Worm (Caenorhabditis elegans) whole organism, mixed stage, embryonic: ENCODE results near the gene ret-1.
"Not testable (repeated sequence)": the region's sequence is repeated elsewhere in the genome, so short reads cannot be mapped to it uniquely, and the experiment has no call there.

Experiments
- M03D4.4 ChIP-seq: sonication (generic microtip); optimal IDR thresholded peaks from 2 replicates; lab custom pipeline; 2017; ENCODE audit warnings: mild to moderate bottlenecking, missing genetic modification characterization, missing compliant biosample characterization
- bed-3 ChIP-seq: fragments of 200-800 bp; sonication (Bioruptor generic); optimal IDR thresholded peaks from 3 replicates; lab custom pipeline; 2018; ENCODE audit warnings: mild to moderate bottlenecking, missing genetic modification characterization, moderate library complexity, missing compliant biosample characterization
- blmp-1 ChIP-seq: fragments of 150-350 bp; optimal IDR thresholded peaks from 2 replicates; lab custom pipeline; 2014; ENCODE audit warnings: missing biosample characterization, missing genetic modification characterization
- ceh-39 ChIP-seq: fragments of 150-350 bp; optimal IDR thresholded peaks from 2 replicates; lab custom pipeline; 2014; ENCODE audit warnings: missing biosample characterization, missing genetic modification characterization
- ceh-83 ChIP-seq: fragments of 200-800 bp; sonication (Bioruptor generic); optimal IDR thresholded peaks from 2 replicates; lab custom pipeline; 2018; ENCODE audit warnings: mild to moderate bottlenecking, missing genetic modification characterization, missing compliant biosample characterization
- ces-1 ChIP-seq: fragments of 150-350 bp; optimal IDR thresholded peaks from 2 replicates; lab custom pipeline; 2014; ENCODE audit warnings: missing biosample characterization, missing genetic modification reagents, missing genetic modification characterization
- cnd-1 ChIP-seq: fragments of 200-800 bp; sonication (Bioruptor generic); optimal IDR thresholded peaks from 2 replicates; lab custom pipeline; 2018; ENCODE audit warnings: mild to moderate bottlenecking, missing genetic modification characterization, missing compliant biosample characterization
- drap-1 ChIP-seq: fragments of 200-800 bp; sonication (Bioruptor generic); optimal IDR thresholded peaks from 3 replicates; lab custom pipeline; 2018; ENCODE audit warnings: mild to moderate bottlenecking, missing genetic modification characterization, missing compliant biosample characterization
- elt-1 ChIP-seq: sonication (generic microtip); optimal IDR thresholded peaks from 2 replicates; lab custom pipeline; 2017; ENCODE audit warnings: missing genetic modification characterization, mild to moderate bottlenecking, missing compliant biosample characterization, antibody characterized with exemption, moderate library complexity, borderline replicate concordance; ENCODE audit not compliant: insufficient read depth
- elt-3 ChIP-seq: fragments of 150-350 bp; optimal IDR thresholded peaks from 2 replicates; lab custom pipeline; 2014; ENCODE audit warnings: missing biosample characterization, missing genetic modification characterization
- flh-1 ChIP-seq: fragments of 200-800 bp; sonication (Bioruptor generic); optimal IDR thresholded peaks from 2 replicates; lab custom pipeline; 2018; ENCODE audit warnings: mild to moderate bottlenecking, missing genetic modification characterization, moderate library complexity, missing compliant biosample characterization
- ham-2 ChIP-seq: fragments of 200-800 bp; sonication (Bioruptor generic); optimal IDR thresholded peaks from 2 replicates; lab custom pipeline; 2018; ENCODE audit warnings: mild to moderate bottlenecking, missing genetic modification characterization, missing compliant biosample characterization
- hlh-1 ChIP-seq: fragments of 150-350 bp; optimal IDR thresholded peaks from 2 replicates; lab custom pipeline; 2014; ENCODE audit warnings: missing biosample characterization, missing genetic modification reagents, missing genetic modification characterization
- lin-32 ChIP-seq: fragments of 200-800 bp; sonication (Bioruptor generic); optimal IDR thresholded peaks from 2 replicates; lab custom pipeline; 2018; ENCODE audit warnings: mild to moderate bottlenecking, missing genetic modification characterization, missing compliant biosample characterization
- lsy-2 ChIP-seq: fragments of 150-350 bp; optimal IDR thresholded peaks from 2 replicates; lab custom pipeline; 2014; ENCODE audit warnings: missing biosample characterization, missing genetic modification characterization
- mab-5 ChIP-seq: fragments of 150-350 bp; optimal IDR thresholded peaks from 2 replicates; lab custom pipeline; 2014; ENCODE audit warnings: missing biosample characterization, missing genetic modification characterization
- mep-1 ChIP-seq: fragments of 150-350 bp; optimal IDR thresholded peaks from 2 replicates; lab custom pipeline; 2017; ENCODE audit warnings: missing biosample characterization, missing genetic modification reagents, missing genetic modification characterization, inconsistent platforms
- nhr-12 ChIP-seq: fragments of 150-350 bp; optimal IDR thresholded peaks from 2 replicates; lab custom pipeline; 2014; ENCODE audit warnings: missing biosample characterization, missing genetic modification characterization
- nhr-2 ChIP-seq: fragments of 150-350 bp; optimal IDR thresholded peaks from 2 replicates; lab custom pipeline; 2014; ENCODE audit warnings: missing biosample characterization, missing genetic modification characterization
- nhr-237 ChIP-seq: fragments of 150-350 bp; optimal IDR thresholded peaks from 2 replicates; lab custom pipeline; 2014; ENCODE audit warnings: missing biosample characterization, missing genetic modification characterization
- nhr-28 ChIP-seq: fragments of 150-350 bp; optimal IDR thresholded peaks from 2 replicates; lab custom pipeline; 2014; ENCODE audit warnings: missing biosample characterization, missing genetic modification characterization
- pha-4 ChIP-seq: fragments of 150-350 bp; optimal IDR thresholded peaks from 2 replicates; lab custom pipeline; 2018; ENCODE audit warnings: missing biosample characterization, missing genetic modification reagents, missing genetic modification characterization
- sem-2 ChIP-seq: fragments of 200-800 bp; sonication (Bioruptor generic); optimal IDR thresholded peaks from 2 replicates; lab custom pipeline; 2018; ENCODE audit warnings: mild to moderate bottlenecking, missing genetic modification characterization, missing compliant biosample characterization
- snpc-4 ChIP-seq: fragments of 150-350 bp; optimal IDR thresholded peaks from 2 replicates; lab custom pipeline; 2014; ENCODE audit warnings: missing biosample characterization, missing genetic modification characterization
- sptf-1 ChIP-seq: sonication (generic microtip); optimal IDR thresholded peaks from 2 replicates; lab custom pipeline; 2017; ENCODE audit warnings: mild to moderate bottlenecking, missing genetic modification characterization, moderate library complexity, missing compliant biosample characterization
- tbx-8 ChIP-seq: fragments of 200-800 bp; sonication (Bioruptor generic); optimal IDR thresholded peaks from 2 replicates; lab custom pipeline; 2018; ENCODE audit warnings: mild to moderate bottlenecking, missing genetic modification characterization, moderate library complexity, missing compliant biosample characterization
- unc-120 ChIP-seq: sonication (generic microtip); optimal IDR thresholded peaks from 2 replicates; lab custom pipeline; 2017; ENCODE audit warnings: missing genetic modification characterization, missing compliant biosample characterization; ENCODE audit not compliant: poor library complexity, severe bottlenecking
- unc-39 ChIP-seq: fragments of 150-350 bp; optimal IDR thresholded peaks from 2 replicates; lab custom pipeline; 2014; ENCODE audit warnings: missing biosample characterization, missing genetic modification characterization
- unc-62 ChIP-seq: fragments of 150-350 bp; optimal IDR thresholded peaks from 2 replicates; lab custom pipeline; 2014; ENCODE audit warnings: missing biosample characterization, missing genetic modification reagents, missing genetic modification characterization
- zip-8 ChIP-seq: fragments of 150-350 bp; optimal IDR thresholded peaks from 2 replicates; lab custom pipeline; 2014; ENCODE audit warnings: missing biosample characterization, missing genetic modification characterization
- ztf-11 ChIP-seq: fragments of 150-350 bp; optimal IDR thresholded peaks from 2 replicates; lab custom pipeline; 2014; ENCODE audit warnings: missing biosample characterization, missing genetic modification characterization

The ret-1 gene

ce11 chrV:14847291-14847915 lies at the start of gene ret-1:
TSS of gene ret-1 (minus strand) at chrV:14847413.
- TF ChIP-seq mep-1 (tag; lab: Kevin White, UChicago) (no peak), pha-4 (tag; lab: Kevin White, UChicago) (no peak), tbx-8 (GFP tag; lab: Kevin White, UChicago) (no peak), nhr-2 (no peak), snpc-4 (tag; lab: Kevin White, UChicago) (no peak), mab-5 (tag; lab: Kevin White, UChicago) (no peak), ceh-39 (tag; lab: Kevin White, UChicago) (no peak), unc-62 (GFP tag; lab: Kevin White, UChicago) (peak; percentile 73), unc-120 (tag; lab: Kevin White, UChicago) (peak; percentile 69), bed-3 (GFP tag; lab: Kevin White, UChicago) (no peak), hlh-1 (tag; lab: Kevin White, UChicago) (peak; percentile 96)

ce11 chrV:14895557-14895956 lies 48.3 kb upstream of the ret-1 start, which contains the start of gene mpst-3:
TSS of gene mpst-3 (plus strand) at chrV:14895647.
- TF ChIP-seq lsy-2 (tag; lab: Kevin White, UChicago): no peak
- no peak for TF ChIP-seq nhr-28 (tag; lab: Kevin White, UChicago)
- TF ChIP-seq mep-1 (tag; lab: Kevin White, UChicago): no peak
- no peak for TF ChIP-seq hlh-1 (tag; lab: Kevin White, UChicago)
- no peak for TF ChIP-seq flh-1 (GFP tag; lab: Kevin White, UChicago)
- no peak for TF ChIP-seq cnd-1 (tag; lab: Kevin White, UChicago)
- TF ChIP-seq lin-32 (GFP tag; lab: Kevin White, UChicago): no peak
- TF ChIP-seq zip-8: no peak
- no peak for TF ChIP-seq unc-39 (tag; lab: Kevin White, UChicago)
- TF ChIP-seq M03D4.4 (tag; lab: Kevin White, UChicago): no peak
- TF ChIP-seq elt-1: no peak
- no peak for TF ChIP-seq blmp-1 (tag; lab: Kevin White, UChicago)
- no peak for TF ChIP-seq nhr-2
- no peak for TF ChIP-seq ceh-39 (tag; lab: Kevin White, UChicago)
- TF ChIP-seq ztf-11 (tag; lab: Kevin White, UChicago): no peak
- no peak for TF ChIP-seq sem-2 (GFP tag; lab: Kevin White, UChicago)
- no peak for TF ChIP-seq unc-62 (GFP tag; lab: Kevin White, UChicago)
- no peak for TF ChIP-seq sptf-1
- TF ChIP-seq ham-2 (GFP tag; lab: Kevin White, UChicago): no peak

DNA sequence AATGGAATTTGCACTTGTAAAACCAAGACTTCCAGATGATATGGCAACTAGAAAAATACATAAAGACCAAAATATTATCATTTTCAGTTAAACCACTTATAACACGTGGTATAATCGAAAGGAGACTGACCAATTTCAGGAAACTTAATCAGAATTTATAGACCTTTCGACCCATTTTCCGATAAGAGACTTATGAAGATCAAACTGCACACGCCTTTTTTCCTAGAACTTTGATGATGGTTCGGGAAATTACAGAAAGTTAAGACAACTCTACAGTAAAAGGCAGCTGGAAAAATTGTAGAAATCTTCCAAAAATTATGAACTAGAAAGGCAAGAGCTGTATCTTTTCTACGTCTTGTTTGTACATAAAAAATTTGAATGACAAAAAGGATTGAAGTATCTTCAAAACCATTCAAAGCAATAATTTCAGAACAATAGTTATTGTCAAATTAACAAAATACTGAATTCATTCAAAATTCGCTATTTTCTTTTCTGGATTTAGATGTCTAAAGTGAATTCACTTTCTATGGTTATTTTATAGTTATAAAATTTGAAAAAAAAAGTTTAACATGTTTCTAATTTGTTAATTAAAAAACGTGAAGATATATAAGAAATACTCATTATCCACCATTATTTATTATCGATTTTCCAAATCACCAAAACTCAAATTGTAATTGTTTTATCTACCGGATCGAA lies 46.3 kb upstream of the ret-1 start, which contains the start of the genes mpst-2 and H12D21.5:
Gene mpst-2, minus strand, starts transcription at position 101 of the 696 bp plus-strand sequence.
Gene H12D21.5, plus strand, starts transcription at position 646 of the 696 bp plus-strand sequence.
- no peak for TF ChIP-seq pha-4 (tag; lab: Kevin White, UChicago)
- no peak for TF ChIP-seq mab-5 (tag; lab: Kevin White, UChicago)
- TF ChIP-seq sptf-1: no peak
- TF ChIP-seq mep-1 (tag; lab: Kevin White, UChicago): no peak
- TF ChIP-seq ham-2 (GFP tag; lab: Kevin White, UChicago): no peak
- no peak for TF ChIP-seq nhr-12 (tag; lab: Kevin White, UChicago)
- no peak for TF ChIP-seq flh-1 (GFP tag; lab: Kevin White, UChicago)
- no peak for TF ChIP-seq elt-3 (tag; lab: Kevin White, UChicago)
- no peak for TF ChIP-seq drap-1
- TF ChIP-seq nhr-237: no peak
- TF ChIP-seq ceh-83 (GFP tag; lab: Kevin White, UChicago): no peak

DNA sequence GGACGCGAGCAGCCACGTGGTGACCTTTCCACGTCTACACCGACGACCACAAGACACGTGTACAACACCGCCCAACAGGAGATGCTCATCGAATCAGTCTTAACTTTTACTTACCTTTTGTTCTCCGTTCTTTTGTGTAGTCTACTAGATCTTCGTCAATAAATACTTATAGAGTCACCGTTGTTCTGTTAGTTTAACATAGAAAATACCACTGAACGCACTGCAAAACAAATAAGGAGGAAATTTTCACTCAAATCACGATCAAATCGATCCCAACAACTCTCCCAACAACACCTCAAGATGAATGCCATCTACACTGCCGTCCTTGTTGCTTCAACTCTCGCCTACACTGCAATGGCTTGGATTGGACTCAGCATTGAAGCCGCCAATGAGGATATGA lies 43.6 kb upstream of the ret-1 start, which contains the start of gene nspa-2:
Gene nspa-2, plus strand, starts transcription at position 301 of the 400 bp plus-strand sequence.
- not testable (repeated sequence) for TF ChIP-seq sem-2 (GFP tag; lab: Kevin White, UChicago); unc-39 (tag; lab: Kevin White, UChicago); ces-1 (GFP tag; lab: Kevin White, UChicago)
- TF ChIP-seq, all 35 proteins: peak for 0; not testable (repeated sequence) for 35
